Fruit fly (Drosophila melanogaster) whole organism, pupa: ENCODE measurements around the gene CG9331.
A peak's percentile ranks its signal among the peaks of the same experiment; 100 is the strongest.

Experiments used
- CG10348 ChIP-seq: fragments of 200-800 bp; sonication (Bioruptor generic); IDR thresholded peaks from 2 replicates; pipeline ENCODE4 v1.3.6; 2022; ENCODE audit warnings: missing biosample characterization, missing genetic modification characterization
- CG12605 ChIP-seq: fragments of 200-800 bp; sonication (Bioruptor generic); IDR thresholded peaks from 2 replicates; pipeline ENCODE4 v1.3.6; 2022; ENCODE audit warnings: missing biosample characterization, missing genetic modification characterization
- CG13204 ChIP-seq: fragments of 200-800 bp; sonication (Bioruptor generic); optimal IDR thresholded peaks from 2 replicates; lab custom pipeline; 2018; ENCODE audit warnings: missing biosample characterization, mild to moderate bottlenecking, missing genetic modification characterization, moderate library complexity
- CG14655 ChIP-seq: fragments of 200-800 bp; sonication (Bioruptor generic); optimal IDR thresholded peaks from 3 replicates; lab custom pipeline; 2017; ENCODE audit warnings: mild to moderate bottlenecking, missing biosample characterization, missing genetic modification reagents, missing genetic modification characterization
- CG15710 ChIP-seq: fragments of 200-800 bp; sonication (Bioruptor generic); optimal IDR thresholded peaks from 2 replicates; lab custom pipeline; 2018; ENCODE audit warnings: missing biosample characterization, mild to moderate bottlenecking, missing genetic modification characterization, moderate library complexity
- CG17806 ChIP-seq: fragments of 200-800 bp; sonication (Bioruptor generic); optimal IDR thresholded peaks from 2 replicates; lab custom pipeline; 2018; ENCODE audit warnings: missing biosample characterization, mild to moderate bottlenecking, missing genetic modification characterization, moderate library complexity
- CG32121 ChIP-seq: fragments of 200-800 bp; sonication (Bioruptor generic); IDR thresholded peaks from 2 replicates; pipeline ENCODE4 v1.3.6; 2022; ENCODE audit warnings: missing biosample characterization, missing genetic modification characterization
- CG34367 ChIP-seq: fragments of 200-800 bp; sonication (Bioruptor generic); optimal IDR thresholded peaks from 2 replicates; lab custom pipeline; 2018; ENCODE audit warnings: missing biosample characterization, mild to moderate bottlenecking, missing genetic modification characterization
- CG4496 ChIP-seq: fragments of 200-800 bp; sonication (Bioruptor generic); IDR thresholded peaks from 3 replicates; pipeline ENCODE4 v1.3.6; 2022; ENCODE audit warnings: missing biosample characterization, missing genetic modification characterization
- CG8159 ChIP-seq: fragments of 200-800 bp; sonication (Bioruptor generic); optimal IDR thresholded peaks from 3 replicates; lab custom pipeline; 2018; ENCODE audit warnings: missing biosample characterization, mild to moderate bottlenecking, missing genetic modification characterization, moderate library complexity
- CG8301 ChIP-seq: fragments of 200-800 bp; sonication (Bioruptor generic); optimal IDR thresholded peaks from 2 replicates; lab custom pipeline; 2018; ENCODE audit warnings: missing biosample characterization, mild to moderate bottlenecking, missing genetic modification characterization
- CG9948 ChIP-seq: fragments of 200-800 bp; sonication (Bioruptor generic); optimal IDR thresholded peaks from 2 replicates; lab custom pipeline; 2018; ENCODE audit warnings: missing biosample characterization, mild to moderate bottlenecking, missing genetic modification characterization, moderate library complexity
- D1 ChIP-seq: fragments of 200-800 bp; sonication (Bioruptor generic); optimal IDR thresholded peaks from 2 replicates; lab custom pipeline; 2018; ENCODE audit warnings: missing biosample characterization, mild to moderate bottlenecking, missing genetic modification characterization, moderate library complexity
- EcR ChIP-seq: fragments of 200-800 bp; sonication (Bioruptor generic); optimal IDR thresholded peaks from 3 replicates; lab custom pipeline; 2019; ENCODE audit warnings: missing biosample characterization, missing genetic modification characterization, mild to moderate bottlenecking, moderate library complexity, missing genetic modification reagents
- Ets98B ChIP-seq: fragments of 200-800 bp; sonication (Bioruptor generic); IDR thresholded peaks from 2 replicates; pipeline ENCODE4 v1.3.6; 2022; ENCODE audit warnings: missing biosample characterization, missing genetic modification characterization
- Pif1A ChIP-seq: fragments of 200-800 bp; sonication (Bioruptor generic); optimal IDR thresholded peaks from 3 replicates; lab custom pipeline; 2016; ENCODE audit warnings: missing biosample characterization, missing genetic modification characterization
- Pif1B ChIP-seq: fragments of 200-800 bp; sonication (Bioruptor generic); optimal IDR thresholded peaks from 3 replicates; lab custom pipeline; 2016; ENCODE audit warnings: missing biosample characterization, missing genetic modification characterization
- Snoo ChIP-seq: fragments of 200-800 bp; sonication (Bioruptor generic); optimal IDR thresholded peaks from 3 replicates; lab custom pipeline; 2017; ENCODE audit warnings: missing biosample characterization, mild to moderate bottlenecking, missing genetic modification characterization, inconsistent platforms
- fd96Ca ChIP-seq: fragments of 200-800 bp; sonication (Bioruptor generic); IDR thresholded peaks from 3 replicates; pipeline ENCODE4 v1.3.6; 2022; ENCODE audit warnings: missing biosample characterization, missing genetic modification characterization
- gl ChIP-seq: fragments of 200-800 bp; sonication (Bioruptor generic); optimal IDR thresholded peaks from 2 replicates; lab custom pipeline; 2018; ENCODE audit warnings: missing biosample characterization, mild to moderate bottlenecking, missing genetic modification characterization
- rn ChIP-seq: fragments of 200-800 bp; sonication (Bioruptor generic); IDR thresholded peaks from 2 replicates; pipeline ENCODE4 v1.3.6; 2022; ENCODE audit warnings: missing biosample characterization, missing genetic modification characterization

Gene CG9331

DNA sequence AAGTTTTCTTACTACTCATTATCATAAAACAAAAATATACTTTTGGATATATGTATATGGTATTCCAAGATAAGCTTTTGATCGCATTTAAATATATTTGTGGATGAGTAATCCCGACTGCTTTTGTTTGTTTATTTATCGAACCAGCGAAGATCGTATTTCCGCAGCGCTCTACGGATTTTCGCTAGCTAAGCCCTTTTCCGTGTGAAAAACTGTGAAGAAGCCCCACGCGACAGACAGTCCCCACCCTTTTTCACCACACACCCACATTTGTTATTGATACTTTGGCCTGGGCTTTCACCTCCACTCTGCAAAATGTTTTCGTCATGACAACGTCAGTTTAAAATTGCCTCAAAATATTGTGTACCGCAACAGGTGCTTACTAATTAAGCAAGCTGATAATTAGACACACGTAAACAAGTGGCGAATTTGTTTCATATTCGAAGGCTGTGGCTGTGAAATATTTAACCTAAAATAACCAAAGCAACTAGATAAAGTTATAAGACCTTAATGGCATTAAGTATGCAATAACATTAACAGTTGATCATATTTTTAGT is 29.6 kb upstream of the CG9331 start:
- no peak for TF ChIP-seq gl (tag; lab: Kevin White, UChicago)
- TF ChIP-seq CG8159 (tag; lab: Kevin White, UChicago) = no peak
- TF ChIP-seq D1 (tag; lab: Kevin White, UChicago) = no peak
- no peak for TF ChIP-seq Ets98B (GFP tag; lab: Robert Waterston, UW)
- no peak for TF ChIP-seq CG9948 (tag; lab: Kevin White, UChicago)
- no peak for TF ChIP-seq rn (GFP tag; lab: Robert Waterston, UW)
- no peak for TF ChIP-seq EcR (GFP tag; lab: Kevin White, UChicago)
- TF ChIP-seq Snoo (tag; lab: Kevin White, UChicago) = no peak
- TF ChIP-seq CG14655 (GFP tag; lab: Kevin White, UChicago) = no peak
- TF ChIP-seq Pif1B = no peak
- no peak for TF ChIP-seq CG8301 (tag; lab: Kevin White, UChicago)
- no peak for TF ChIP-seq fd96Ca

DNA sequence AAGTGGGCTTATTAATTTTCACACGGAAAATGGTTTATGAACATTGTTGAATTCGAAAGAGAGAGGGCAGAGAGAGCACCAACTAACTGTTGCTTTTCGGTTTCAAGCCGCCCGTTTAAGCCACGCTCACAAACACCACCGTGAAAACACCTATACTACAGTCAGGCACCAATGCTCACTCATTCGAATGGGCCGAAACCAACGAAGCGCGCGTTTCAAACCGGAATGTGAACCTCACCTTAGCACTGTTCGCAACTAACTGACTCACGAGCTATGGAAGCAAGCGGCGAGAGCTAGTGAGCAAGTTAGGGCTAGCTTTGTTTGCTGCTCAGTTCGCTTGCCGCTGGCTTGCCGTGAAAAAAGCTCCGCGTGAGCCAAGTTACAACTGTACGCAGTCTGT is 28.7 kb upstream of the CG9331 start:
- TF ChIP-seq fd96Ca (no peak), CG13204 (no peak), gl (tag; lab: Kevin White, UChicago) (no peak), D1 (tag; lab: Kevin White, UChicago) (no peak), rn (GFP tag; lab: Robert Waterston, UW) (no peak), CG8159 (tag; lab: Kevin White, UChicago) (no peak), CG14655 (GFP tag; lab: Kevin White, UChicago) (no peak), EcR (GFP tag; lab: Kevin White, UChicago) (no peak), Ets98B (GFP tag; lab: Robert Waterston, UW) (peak; percentile 56; the same call in 1 of the 2 replicates), Pif1B (no peak), CG34367 (tag; lab: Kevin White, UChicago) (no peak), CG17806 (tag; lab: Kevin White, UChicago) (no peak), CG9948 (tag; lab: Kevin White, UChicago) (no peak), CG4496 (peak; percentile 56; the same call in 1 of the 3 replicates), CG8301 (tag; lab: Kevin White, UChicago) (no peak), Pif1A (GFP tag; lab: Kevin White, UChicago) (peak; percentile 6), CG10348 (GFP tag; lab: Robert Waterston, UW) (no peak), CG15710 (no peak), Snoo (tag; lab: Kevin White, UChicago) (peak; percentile 36), CG32121 (no peak), CG12605 (GFP tag; lab: Robert Waterston, UW) (peak; percentile 35)

- TF ChIP-seq CG4496 (peak; percentile 78), CG8301 (tag; lab: Kevin White, UChicago) (no peak)
These were observed 28.0 kb upstream of the CG9331 start for dm6 chr2L:20794656-20795055.

- TF ChIP-seq Ets98B (GFP tag; lab: Robert Waterston, UW) = no peak
- no peak for TF ChIP-seq fd96Ca
- no peak for TF ChIP-seq Pif1B
- TF ChIP-seq Pif1A (GFP tag; lab: Kevin White, UChicago) = no peak
- no peak for TF ChIP-seq Snoo (tag; lab: Kevin White, UChicago)
- no peak for TF ChIP-seq gl (tag; lab: Kevin White, UChicago)
- TF ChIP-seq CG4496 = no peak
- no peak for TF ChIP-seq CG12605 (GFP tag; lab: Robert Waterston, UW)
These were observed 26.9 kb upstream of the CG9331 start for dm6 chr2L:20795774-20796173.

DNA sequence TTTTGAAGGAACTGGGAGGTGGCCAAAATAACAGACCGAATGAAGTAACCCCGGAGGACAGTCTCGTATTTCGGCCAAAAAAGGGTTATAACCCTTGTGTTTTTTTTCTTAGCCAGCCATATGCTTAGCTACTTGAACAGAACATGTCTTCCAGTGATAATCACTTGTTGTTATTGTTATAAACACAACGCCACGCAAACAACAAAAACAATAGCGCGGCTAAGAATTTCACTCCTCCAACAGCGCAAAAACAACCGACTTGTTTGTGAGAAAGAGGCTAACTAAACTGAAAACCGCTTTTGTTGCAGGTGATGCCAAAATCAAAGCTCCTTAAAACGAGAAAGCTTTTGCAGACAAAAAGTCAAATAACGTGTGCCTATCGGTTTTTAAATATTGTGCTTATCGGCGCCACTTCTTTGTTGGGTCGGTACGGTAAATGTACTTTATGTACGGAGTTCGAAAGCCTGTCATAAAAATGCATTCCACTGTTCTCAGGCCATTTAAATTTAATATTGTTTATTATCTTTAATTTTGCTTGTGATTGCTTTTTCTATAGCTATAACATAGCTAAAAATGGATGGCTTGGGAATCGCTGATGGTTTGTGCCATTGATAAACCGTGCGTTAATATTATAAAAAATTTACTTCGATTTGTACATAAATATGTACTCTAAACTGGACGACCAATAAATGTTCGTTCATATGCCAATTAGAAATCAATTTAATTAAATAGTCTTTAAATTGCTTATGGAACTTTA is 25.7 kb upstream of the CG9331 start, which contains the start of gene vari:
vari (minus strand) TSS at position 285 of the 757 bp plus-strand sequence.
- peak; percentile 0; the same call in 1 of the 3 replicates for TF ChIP-seq CG4496
- TF ChIP-seq Ets98B (GFP tag; lab: Robert Waterston, UW) = peak; percentile 20; the same call in 1 of the 2 replicates
- no peak for TF ChIP-seq CG9948 (tag; lab: Kevin White, UChicago)
- no peak for TF ChIP-seq rn (GFP tag; lab: Robert Waterston, UW)
- TF ChIP-seq EcR (GFP tag; lab: Kevin White, UChicago) = peak; percentile 4

DNA sequence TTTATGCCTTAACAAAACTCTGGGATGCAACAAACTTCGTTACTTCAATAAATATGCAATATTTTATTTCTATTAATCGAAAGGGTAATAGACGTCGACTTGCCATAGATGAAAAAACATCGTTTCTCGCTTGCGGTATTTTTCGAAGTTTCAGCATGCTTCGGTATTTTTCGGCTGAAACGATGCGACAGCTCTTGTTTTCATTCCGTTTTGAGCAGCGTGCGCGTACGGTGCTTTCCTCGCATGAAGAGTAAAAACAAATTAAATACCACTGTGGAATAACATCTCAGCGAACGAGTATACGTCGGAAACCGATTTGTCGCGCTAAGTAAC is 25.1 kb upstream of the CG9331 start, which contains the start of gene CG9328:
CG9328 (plus strand) TSS at position 201 of the 333 bp plus-strand sequence.
- peak; percentile 71; the same call in 1 of the 3 replicates for TF ChIP-seq CG4496
- peak; percentile 67 for TF ChIP-seq Ets98B (GFP tag; lab: Robert Waterston, UW)
- TF ChIP-seq CG32121 = peak; percentile 45; the same call in 1 of the 2 replicates
- no peak for TF ChIP-seq gl (tag; lab: Kevin White, UChicago)
- no peak for TF ChIP-seq CG34367 (tag; lab: Kevin White, UChicago)
- TF ChIP-seq CG8159 (tag; lab: Kevin White, UChicago) = peak; percentile 38
- peak; percentile 49 for TF ChIP-seq CG17806 (tag; lab: Kevin White, UChicago)
- no peak for TF ChIP-seq CG15710
- TF ChIP-seq CG9948 (tag; lab: Kevin White, UChicago) = peak; percentile 37
- no peak for TF ChIP-seq D1 (tag; lab: Kevin White, UChicago)
- peak; percentile 38 for TF ChIP-seq CG8301 (tag; lab: Kevin White, UChicago)
- TF ChIP-seq Pif1A (GFP tag; lab: Kevin White, UChicago) = peak; percentile 57
- TF ChIP-seq CG12605 (GFP tag; lab: Robert Waterston, UW) = peak; percentile 37; the same call in 1 of the 2 replicates
- TF ChIP-seq Pif1B = no peak
- peak; percentile 54 for TF ChIP-seq Snoo (tag; lab: Kevin White, UChicago)
- TF ChIP-seq rn (GFP tag; lab: Robert Waterston, UW) = no peak
- no peak for TF ChIP-seq CG14655 (GFP tag; lab: Kevin White, UChicago)
- TF ChIP-seq CG10348 (GFP tag; lab: Robert Waterston, UW) = no peak
- no peak for TF ChIP-seq EcR (GFP tag; lab: Kevin White, UChicago)
- peak; percentile 9; the same call in 1 of the 3 replicates for TF ChIP-seq fd96Ca
- no peak for TF ChIP-seq CG13204
